Fruit fly (Drosophila melanogaster): ENCODE measurements around the gene anox.

The anox gene

DNA sequence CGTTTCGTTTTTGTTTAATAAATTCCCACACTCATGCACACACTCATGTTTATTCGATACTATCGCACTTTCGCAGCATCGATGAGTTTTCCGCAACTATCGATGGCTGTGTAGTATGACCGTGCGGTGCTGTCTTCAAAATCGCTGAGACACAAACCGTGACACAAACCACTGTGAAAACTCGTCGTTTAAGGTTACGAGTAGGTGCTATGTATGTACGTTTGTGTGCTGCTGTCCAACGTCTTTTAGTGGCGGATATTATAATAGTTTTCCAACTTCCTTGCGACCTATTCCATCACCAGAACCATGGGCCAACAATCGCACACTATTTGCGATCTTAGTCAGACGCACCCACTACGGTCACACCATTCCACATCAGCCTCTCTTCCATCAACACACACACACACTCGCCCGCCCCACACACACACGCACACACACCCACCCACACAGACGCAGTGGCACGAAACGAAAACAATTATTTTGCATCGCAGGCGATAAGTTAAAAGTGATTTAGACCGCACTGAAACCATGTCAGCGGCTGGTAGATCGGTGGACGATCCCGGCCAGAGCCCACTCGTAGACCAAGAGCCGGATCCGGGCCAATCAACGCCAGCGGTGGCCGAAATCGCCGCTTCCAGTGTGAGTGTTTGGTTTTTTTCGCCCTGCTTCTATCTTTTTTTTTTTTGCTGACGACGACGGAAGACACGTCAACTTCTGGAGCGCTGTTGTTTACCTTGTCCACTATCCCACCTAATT, 5.0 kb upstream of the anox start, which contains the start of the genes Dd and CG1486:
Gene Dd, minus strand, starts transcription at position 77 of the 756 bp plus-strand sequence.
Gene CG1486, plus strand, starts transcription at position 114 of the 756 bp plus-strand sequence.
- TF ChIP-seq sv (GFP tag; optimal IDR thresholded peaks at IDR 0.05) (no peak), CrebA (GFP tag; optimal IDR thresholded peaks at IDR 0.05; ENCODE audit: borderline replicate concordance) (no peak), brk (GFP tag; optimal IDR thresholded peaks at IDR 0.05) (no peak), Dif (GFP tag; optimal IDR thresholded peaks at IDR 0.05; ENCODE audit: partially characterized antibody) (no peak), lola (GFP tag; optimal IDR thresholded peaks at IDR 0.05) (no peak), Hr83 (GFP tag; optimal IDR thresholded peaks at IDR 0.05; ENCODE audit: poor library complexity, severe bottlenecking) (no peak), N (GFP tag; optimal IDR thresholded peaks at IDR 0.05) (no peak), pan (optimal IDR thresholded peaks at IDR 0.05) (no peak), psq (GFP tag; optimal IDR thresholded peaks at IDR 0.05) (no peak), dsf (GFP tag; optimal IDR thresholded peaks at IDR 0.05; ENCODE audit: borderline replicate concordance) (no peak), HLH106 (tag; optimal IDR thresholded peaks at IDR 0.05) (peak; percentile 4), sage (GFP tag; optimal IDR thresholded peaks at IDR 0.05) (no peak), woc (GFP tag; optimal IDR thresholded peaks at IDR 0.05) (no peak), fru (GFP tag; optimal IDR thresholded peaks at IDR 0.05) (no peak), dmrt93B (GFP tag; optimal IDR thresholded peaks at IDR 0.05) (no peak), Hnf4 (GFP tag; optimal IDR thresholded peaks at IDR 0.05) (no peak), dl (GFP tag; optimal IDR thresholded peaks at IDR 0.05; ENCODE audit: insufficient read depth in 1 of 2, partially characterized antibody in 2 of 2) (no peak), Abd-B (GFP tag; optimal IDR thresholded peaks at IDR 0.05) (no peak), Dfd (GFP tag; optimal IDR thresholded peaks at IDR 0.05) (peak; percentile 25), jim (GFP tag; optimal IDR thresholded peaks at IDR 0.05) (no peak), Mio (GFP tag; optimal IDR thresholded peaks at IDR 0.05) (no peak), Myc (optimal IDR thresholded peaks at IDR 0.05) (peak; percentile 30), CG9705 (GFP tag; optimal IDR thresholded peaks at IDR 0.05) (no peak), Vsx2 (GFP tag; optimal IDR thresholded peaks at IDR 0.05; ENCODE audit: partially characterized antibody) (no peak), h (GFP tag; optimal IDR thresholded peaks at IDR 0.05) (peak; percentile 33), Jra (GFP tag; optimal IDR thresholded peaks at IDR 0.05) (peak; percentile 28), br (GFP tag; optimal IDR thresholded peaks at IDR 0.05) (no peak), tai (GFP tag; optimal IDR thresholded peaks at IDR 0.05) (no peak), rgr (GFP tag; optimal IDR thresholded peaks at IDR 0.05) (no peak), Sp1 (GFP tag; optimal IDR thresholded peaks at IDR 0.05) (no peak), Rel (GFP tag; optimal IDR thresholded peaks at IDR 0.05) (no peak), Rel (tag; optimal IDR thresholded peaks at IDR 0.05) (peak; percentile 22)

DNA sequence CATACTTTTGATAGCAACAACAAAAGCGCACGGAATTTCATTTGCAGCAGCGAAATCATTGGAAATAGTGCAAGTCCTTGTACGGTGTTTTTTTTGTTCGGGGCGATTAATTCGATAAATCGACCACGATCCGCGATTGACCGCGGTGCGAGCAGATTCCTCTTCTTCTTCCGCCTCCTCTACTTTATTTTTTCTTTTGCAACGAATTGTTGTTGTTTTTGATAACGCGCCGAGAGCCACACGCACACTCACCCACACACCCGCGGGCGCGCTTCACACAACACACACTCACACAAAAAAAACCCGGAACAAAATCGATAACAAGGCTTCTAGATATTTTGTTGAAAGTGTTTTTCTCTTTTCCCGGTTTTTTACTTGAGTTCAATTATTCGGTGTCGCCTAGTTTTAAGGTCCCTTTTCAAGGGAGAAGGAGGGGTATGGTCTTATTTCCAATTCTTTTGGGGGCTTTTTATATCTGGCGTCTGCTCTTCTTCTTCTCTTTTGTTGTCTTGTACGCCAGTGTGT, 4.1 kb upstream of the anox start:
- no peak for TF ChIP-seq Rel (GFP tag; optimal IDR thresholded peaks at IDR 0.05)
- peak; percentile 20 for TF ChIP-seq Rel (tag; optimal IDR thresholded peaks at IDR 0.05)
- no peak for TF ChIP-seq CG9705 (GFP tag; optimal IDR thresholded peaks at IDR 0.05)

DNA sequence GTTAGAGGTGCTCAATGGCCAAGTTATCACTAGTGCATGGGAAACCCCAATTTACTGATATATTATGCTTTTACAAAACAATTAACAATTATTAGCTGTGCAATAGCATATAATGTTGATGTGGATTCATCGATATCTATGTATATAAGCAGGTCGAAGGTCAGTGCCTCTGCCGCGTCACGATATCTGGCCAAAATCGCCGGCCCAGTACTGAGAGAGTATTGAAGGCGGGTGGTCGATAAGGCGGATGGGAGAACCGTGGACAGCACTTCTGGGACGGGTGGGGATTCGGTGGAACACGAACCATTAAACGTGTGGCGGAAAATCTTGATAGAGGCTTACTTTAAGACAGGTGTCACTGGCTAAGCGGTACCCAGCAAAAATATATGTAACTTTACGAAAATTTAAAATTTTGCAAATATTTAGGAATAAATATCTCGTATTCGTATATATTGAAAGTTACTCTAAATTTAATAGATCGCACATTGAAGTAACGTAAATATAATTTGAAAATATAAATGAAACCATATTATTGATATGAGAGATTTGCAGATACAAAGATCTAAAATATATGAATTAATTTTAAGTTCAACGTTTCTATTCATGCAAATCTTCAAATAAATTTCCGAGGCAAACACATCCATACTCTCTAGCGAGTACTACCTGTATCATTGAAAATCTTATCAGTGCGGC, 3.3 kb upstream of the anox start:
- TF ChIP-seq woc (GFP tag; optimal IDR thresholded peaks at IDR 0.05) = no peak
- TF ChIP-seq dsf (GFP tag; optimal IDR thresholded peaks at IDR 0.05; ENCODE audit: borderline replicate concordance) = no peak
- TF ChIP-seq rgr (GFP tag; optimal IDR thresholded peaks at IDR 0.05) = no peak
- no peak for TF ChIP-seq Sp1 (GFP tag; optimal IDR thresholded peaks at IDR 0.05)
- peak; percentile 10 for TF ChIP-seq CG9705 (GFP tag; optimal IDR thresholded peaks at IDR 0.05)
- peak; percentile 75 for TF ChIP-seq fru (GFP tag; optimal IDR thresholded peaks at IDR 0.05)
- TF ChIP-seq usp (GFP tag; optimal IDR thresholded peaks at IDR 0.05) = no peak
- no peak for TF ChIP-seq Myc (optimal IDR thresholded peaks at IDR 0.05)
- no peak for TF ChIP-seq lola (GFP tag; optimal IDR thresholded peaks at IDR 0.05)
- TF ChIP-seq psq (GFP tag; optimal IDR thresholded peaks at IDR 0.05) = no peak
- TF ChIP-seq HLH106 (tag; optimal IDR thresholded peaks at IDR 0.05) = peak; percentile 72
- TF ChIP-seq sage (GFP tag; optimal IDR thresholded peaks at IDR 0.05) = peak; percentile 12
- no peak for TF ChIP-seq Hr78 (GFP tag; optimal IDR thresholded peaks at IDR 0.05)
- peak in 1 of 2 experiments; percentile 68 for TF ChIP-seq foxo (GFP tag; optimal IDR thresholded peaks at IDR 0.05)
- TF ChIP-seq Hnf4 (GFP tag; optimal IDR thresholded peaks at IDR 0.05) = no peak
- no peak for TF ChIP-seq dl (GFP tag; optimal IDR thresholded peaks at IDR 0.05; ENCODE audit: insufficient read depth in 1 of 2, partially characterized antibody in 2 of 2)
- peak; percentile 79 for TF ChIP-seq h (GFP tag; optimal IDR thresholded peaks at IDR 0.05)
- TF ChIP-seq Rel (GFP tag; optimal IDR thresholded peaks at IDR 0.05) = no peak
- TF ChIP-seq Rel (tag; optimal IDR thresholded peaks at IDR 0.05) = no peak
- no peak for TF ChIP-seq ey (GFP tag; optimal IDR thresholded peaks at IDR 0.05)
